Worm (Caenorhabditis elegans) whole organism, L2 larva: ENCODE data around the gene cpg-1.

Source experiments
- crh-2 ChIP-seq: sonication (generic microtip); optimal IDR thresholded peaks from 2 replicates; lab custom pipeline; 2017; ENCODE audit warnings: missing biosample characterization, missing genetic modification characterization
- dmd-4 ChIP-seq: sonication (generic microtip); optimal IDR thresholded peaks from 2 replicates; lab custom pipeline; 2017; ENCODE audit warnings: missing biosample characterization, missing genetic modification characterization
- egl-27 ChIP-seq: sonication (generic microtip); optimal IDR thresholded peaks from 3 replicates; lab custom pipeline; 2017; ENCODE audit warnings: missing biosample characterization, missing genetic modification reagents, missing genetic modification characterization
- fos-1 ChIP-seq: fragments of 150-350 bp; optimal IDR thresholded peaks from 2 replicates; lab custom pipeline; 2014; ENCODE audit warnings: missing biosample characterization, missing genetic modification characterization
- lin-11 ChIP-seq: fragments of 150-350 bp; sonication (generic microtip); optimal IDR thresholded peaks from 2 replicates; lab custom pipeline; 2014; ENCODE audit warnings: missing biosample characterization, missing genetic modification characterization, inconsistent platforms, mixed read lengths
- lin-39 ChIP-seq: fragments of 150-350 bp; optimal IDR thresholded peaks from 2 replicates; lab custom pipeline; 2014; ENCODE audit warnings: missing biosample characterization, missing genetic modification reagents, missing genetic modification characterization
- nhr-11 ChIP-seq: fragments of 150-350 bp; optimal IDR thresholded peaks from 2 replicates; lab custom pipeline; 2014; ENCODE audit warnings: missing biosample characterization, missing genetic modification characterization
- nhr-129 ChIP-seq: fragments of 150-350 bp; optimal IDR thresholded peaks from 2 replicates; lab custom pipeline; 2014; ENCODE audit warnings: missing biosample characterization, missing genetic modification characterization
- nhr-237 ChIP-seq: fragments of 150-350 bp; optimal IDR thresholded peaks from 2 replicates; lab custom pipeline; 2014; ENCODE audit warnings: missing biosample characterization, missing genetic modification characterization
- nhr-77 ChIP-seq: fragments of 150-350 bp; optimal IDR thresholded peaks from 2 replicates; lab custom pipeline; 2014; ENCODE audit warnings: missing biosample characterization, missing genetic modification characterization
- sem-4 ChIP-seq: fragments of 150-350 bp; optimal IDR thresholded peaks from 2 replicates; lab custom pipeline; 2014; ENCODE audit warnings: missing biosample characterization, missing genetic modification reagents, missing genetic modification characterization
- sma-9 ChIP-seq, 2 experiments: fragments of 150-350 bp in 1 of 2; sonication (generic microtip) in 1 of 2; optimal IDR thresholded peaks; 2 replicates each; lab custom pipeline; 2014 to 2016; ENCODE audit warnings: missing genetic modification characterization in 2 of 2, mild to moderate bottlenecking in 1 of 2, missing biosample characterization in 1 of 2, missing compliant biosample characterization in 1 of 2, missing genetic modification reagents in 1 of 2, moderate library complexity in 1 of 2
- ztf-1 ChIP-seq: fragments of 200-800 bp; sonication (Bioruptor generic); conservative IDR thresholded peaks from 2 replicates; pipeline ENCODE4 v1.3.6; 2022; ENCODE audit warnings: missing genetic modification characterization, missing compliant biosample characterization

Gene cpg-1

ce11 chrIII:4540604-4541003 lies 51.4 kb downstream of the cpg-1 start, which contains the start of gene ugt-62:
Gene ugt-62, minus strand, starts transcription at chrIII:4540623.
- no peak for TF ChIP-seq nhr-237 (tag; lab: Kevin White, UChicago)
- no peak for TF ChIP-seq ztf-1 (GFP tag; lab: Robert Waterston, UW)
- TF ChIP-seq lin-11 (tag; lab: Kevin White, UChicago): no peak
- TF ChIP-seq sma-9 (GFP tag; optimal IDR thresholded peaks at IDR 0.05; lab: Kevin White, UChicago): peak; percentile 40
- no peak for TF ChIP-seq sma-9 (tag; optimal IDR thresholded peaks at IDR 0.05; lab: Kevin White, UChicago)
- no peak for TF ChIP-seq dmd-4 (tag; lab: Kevin White, UChicago)
- TF ChIP-seq nhr-11 (tag; lab: Kevin White, UChicago): no peak
- no peak for TF ChIP-seq lin-39 (tag; lab: Kevin White, UChicago)
- TF ChIP-seq sem-4 (tag; lab: Kevin White, UChicago): no peak
- peak; percentile 38 for TF ChIP-seq nhr-129
- TF ChIP-seq crh-2 (tag; lab: Kevin White, UChicago): peak; percentile 58
- no peak for TF ChIP-seq egl-27 (tag; lab: Kevin White, UChicago)
- peak; percentile 70 for TF ChIP-seq fos-1
- TF ChIP-seq nhr-77: no peak
